Worm (Caenorhabditis elegans): ENCODE data around the gene C27F2.4.

Gene C27F2.4

DNA sequence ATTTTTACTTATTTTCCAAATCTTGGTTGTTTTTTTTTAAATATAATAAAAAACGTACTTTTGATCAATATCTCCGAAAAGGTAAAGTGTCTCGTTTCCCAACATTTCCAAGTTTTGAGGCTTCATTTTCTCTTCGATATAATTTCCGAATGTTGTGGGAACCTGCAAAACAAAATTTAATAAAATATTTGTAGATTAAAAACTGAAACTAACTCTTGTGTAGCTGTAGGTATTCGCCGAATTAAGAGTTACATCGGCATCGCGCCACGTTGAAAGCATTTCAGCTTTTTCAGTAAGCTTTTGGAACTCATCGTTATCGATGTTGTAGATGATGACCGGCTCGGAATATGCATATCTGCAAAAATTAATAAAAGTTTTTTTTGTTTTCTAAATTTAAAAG lies 2.3 kb upstream of the C27F2.4 start, which contains the start of gene vps-22:
vps-22 (minus strand) TSS at position 101 of the 400 bp plus-strand sequence.
- TF ChIP-seq pha-4 (tag; optimal IDR thresholded peaks at IDR 0.05) (no peak), mab-5 (tag; optimal IDR thresholded peaks at IDR 0.05) (no peak), nhr-76 (tag; optimal IDR thresholded peaks at IDR 0.05) (no peak), snpc-4 (tag; optimal IDR thresholded peaks at IDR 0.05) (no peak), M03D4.4 (tag; optimal IDR thresholded peaks at IDR 0.05) (no peak), sptf-1 (tag; optimal IDR thresholded peaks at IDR 0.05) (no peak), bed-3 (GFP tag; optimal IDR thresholded peaks at IDR 0.05) (no peak), elt-1 (tag; optimal IDR thresholded peaks at IDR 0.05; ENCODE audit: borderline replicate concordance, insufficient read depth) (no peak), blmp-1 (tag; optimal IDR thresholded peaks at IDR 0.05) (no peak)

- TF ChIP-seq nhr-2 (tag; optimal IDR thresholded peaks at IDR 0.05) (no peak), lsy-2 (tag; optimal IDR thresholded peaks at IDR 0.05) (no peak), pha-4 (tag; optimal IDR thresholded peaks at IDR 0.05) (no peak), nhr-28 (tag; optimal IDR thresholded peaks at IDR 0.05) (no peak), mep-1 (tag; optimal IDR thresholded peaks at IDR 0.05) (no peak), unc-39 (tag; optimal IDR thresholded peaks at IDR 0.05) (no peak), ceh-39 (tag; optimal IDR thresholded peaks at IDR 0.05) (no peak), nhr-237 (tag; optimal IDR thresholded peaks at IDR 0.05) (no peak), M03D4.4 (tag; optimal IDR thresholded peaks at IDR 0.05) (no peak), ham-2 (GFP tag; optimal IDR thresholded peaks at IDR 0.05) (no peak), nhr-12 (tag; optimal IDR thresholded peaks at IDR 0.05) (no peak), unc-62 (GFP tag; optimal IDR thresholded peaks at IDR 0.05) (no peak), sptf-1 (tag; optimal IDR thresholded peaks at IDR 0.05) (no peak), snpc-4 (tag; optimal IDR thresholded peaks at IDR 0.05) (no peak)
Observed at ce11 chrIII:4961281-4961680, 1.2 kb upstream of the C27F2.4 start.

- TF ChIP-seq zip-8 (tag; optimal IDR thresholded peaks at IDR 0.05) = no peak
- no peak for TF ChIP-seq nhr-28 (tag; optimal IDR thresholded peaks at IDR 0.05)
- no peak for TF ChIP-seq elt-3 (tag; optimal IDR thresholded peaks at IDR 0.05)
- TF ChIP-seq unc-120 (tag; optimal IDR thresholded peaks at IDR 0.05; ENCODE audit: poor library complexity, severe bottlenecking) = no peak
- TF ChIP-seq lsy-2 (tag; optimal IDR thresholded peaks at IDR 0.05) = no peak
- no peak for TF ChIP-seq sptf-1 (tag; optimal IDR thresholded peaks at IDR 0.05)
- TF ChIP-seq ceh-39 (tag; optimal IDR thresholded peaks at IDR 0.05) = no peak
- no peak for TF ChIP-seq unc-62 (GFP tag; optimal IDR thresholded peaks at IDR 0.05)
- TF ChIP-seq ztf-11 (tag; optimal IDR thresholded peaks at IDR 0.05) = no peak
- no peak for TF ChIP-seq bed-3 (GFP tag; optimal IDR thresholded peaks at IDR 0.05)
- TF ChIP-seq mep-1 (tag; optimal IDR thresholded peaks at IDR 0.05) = no peak
- TF ChIP-seq blmp-1 (tag; optimal IDR thresholded peaks at IDR 0.05) = no peak
- TF ChIP-seq lin-13 (tag; optimal IDR thresholded peaks at IDR 0.05) = no peak
- no peak for TF ChIP-seq nhr-2 (tag; optimal IDR thresholded peaks at IDR 0.05)
- TF ChIP-seq nhr-237 (tag; optimal IDR thresholded peaks at IDR 0.05) = no peak
- TF ChIP-seq cnd-1 (tag; optimal IDR thresholded peaks at IDR 0.05) = no peak
Observed at ce11 chrIII:4956566-4956965, 3.5 kb downstream of the C27F2.4 start, which contains the start of gene C26E6.1. TSS of gene C26E6.1 (plus strand) at chrIII:4956866.

- TF ChIP-seq ham-2 (GFP tag; optimal IDR thresholded peaks at IDR 0.05) = no peak
- TF ChIP-seq hlh-1 (tag; optimal IDR thresholded peaks at IDR 0.05) = no peak
- TF ChIP-seq flh-1 (GFP tag; optimal IDR thresholded peaks at IDR 0.05) = no peak
- TF ChIP-seq blmp-1 (tag; optimal IDR thresholded peaks at IDR 0.05) = no peak
Observed at ce11 chrIII:4952970-4953369, 7.1 kb downstream of the C27F2.4 start.

- TF ChIP-seq elt-3 (tag; optimal IDR thresholded peaks at IDR 0.05) (no peak), ceh-43 (GFP tag; optimal IDR thresholded peaks at IDR 0.05) (no peak), ham-2 (GFP tag; optimal IDR thresholded peaks at IDR 0.05) (no peak), M03D4.4 (tag; optimal IDR thresholded peaks at IDR 0.05) (no peak), tbx-8 (GFP tag; optimal IDR thresholded peaks at IDR 0.05) (no peak), blmp-1 (tag; optimal IDR thresholded peaks at IDR 0.05) (no peak), mls-2 (tag; optimal IDR thresholded peaks at IDR 0.05) (no peak), mab-5 (tag; optimal IDR thresholded peaks at IDR 0.05) (no peak), sptf-1 (tag; optimal IDR thresholded peaks at IDR 0.05) (no peak)
Observed at ce11 chrIII:4951824-4952223, 8.3 kb downstream of the C27F2.4 start, which contains the start of gene flh-2. TSS of gene flh-2 (plus strand) at chrIII:4952124.

DNA sequence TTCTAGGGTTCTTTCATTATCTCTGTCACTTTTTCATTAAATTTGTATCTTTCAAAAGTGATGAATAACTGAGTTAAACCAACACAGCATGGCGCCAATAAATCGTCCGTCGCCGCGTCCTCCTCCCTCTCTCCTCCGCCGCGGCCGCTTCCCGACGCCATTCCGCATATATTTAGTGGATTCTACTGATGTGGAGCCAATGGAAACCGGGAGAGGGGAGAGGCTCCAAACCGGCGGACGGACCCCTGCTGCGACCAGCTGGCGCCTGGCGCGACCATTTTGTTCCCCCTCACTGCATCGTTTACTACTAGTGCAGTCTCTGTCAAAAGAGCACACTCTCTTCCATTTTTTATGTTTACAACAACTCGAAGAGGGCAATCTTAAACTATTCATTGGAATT lies 8.9 kb downstream of the C27F2.4 start:
- no peak for TF ChIP-seq pha-4 (tag; optimal IDR thresholded peaks at IDR 0.05)
